Fruit fly (Drosophila melanogaster) whole organism, embryonic: Measurements from ENCODE around the gene NELF-B.

ENCODE experiments used
- ATbp ChIP-seq: fragments of 200-800 bp; sonication (Bioruptor generic); optimal IDR thresholded peaks from 2 replicates; lab custom pipeline; 2017; ENCODE audit warnings: missing biosample characterization, mild to moderate bottlenecking, missing genetic modification characterization, missing genetic modification reagents
- Antp ChIP-seq: fragments of 200-800 bp; sonication (Bioruptor generic); optimal IDR thresholded peaks from 3 replicates; lab custom pipeline; 2016; ENCODE audit warnings: missing biosample characterization, missing genetic modification characterization
- Atf6 ChIP-seq: fragments of 200-800 bp; sonication (Bioruptor generic); IDR thresholded peaks from 2 replicates; pipeline ENCODE4 v1.3.6; 2022; ENCODE audit warnings: missing biosample characterization, missing genetic modification characterization
- Awh ChIP-seq: fragments of 200-800 bp; sonication (Bioruptor generic); IDR thresholded peaks from 2 replicates; pipeline ENCODE4, ENCODE4 v1.3.6; 2022; ENCODE audit warnings: missing biosample characterization, missing genetic modification characterization
- CG10209 ChIP-seq: fragments of 200-800 bp; sonication (Bioruptor generic); optimal IDR thresholded peaks from 3 replicates; lab custom pipeline; 2017; ENCODE audit warnings: missing biosample characterization, mild to moderate bottlenecking, missing genetic modification characterization, missing genetic modification reagents
- CG11247 ChIP-seq: fragments of 200-800 bp; sonication (Bioruptor generic); IDR thresholded peaks from 2 replicates; pipeline ENCODE4 v1.3.6; 2022; ENCODE audit warnings: missing biosample characterization, missing genetic modification characterization
- CG12744 ChIP-seq: fragments of 200-800 bp; sonication (Bioruptor generic); optimal IDR thresholded peaks from 2 replicates; lab custom pipeline; 2016; ENCODE audit warnings: missing biosample characterization, missing genetic modification characterization
- CG15514 ChIP-seq: fragments of 200-800 bp; sonication (Bioruptor generic); optimal IDR thresholded peaks from 3 replicates; lab custom pipeline; 2017; ENCODE audit warnings: missing biosample characterization, missing genetic modification characterization, mild to moderate bottlenecking, moderate library complexity, missing genetic modification reagents
- CG1603 ChIP-seq: fragments of 200-800 bp; sonication (Bioruptor generic); optimal IDR thresholded peaks from 2 replicates; lab custom pipeline; 2019; ENCODE audit warnings: missing biosample characterization, mild to moderate bottlenecking, missing genetic modification characterization, moderate library complexity
- CG16813 ChIP-seq: fragments of 200-800 bp; sonication (Bioruptor generic); IDR thresholded peaks from 3 replicates; pipeline ENCODE4 v1.3.6; 2022; ENCODE audit warnings: missing biosample characterization, missing genetic modification characterization; ENCODE audit not compliant: partially characterized antibody
- CG17359 ChIP-seq: fragments of 200-800 bp; sonication (Bioruptor generic); optimal IDR thresholded peaks from 3 replicates; lab custom pipeline; 2018; ENCODE audit warnings: missing biosample characterization, mild to moderate bottlenecking, missing genetic modification characterization, moderate library complexity
- CG17385 ChIP-seq: fragments of 200-800 bp; sonication (Bioruptor generic); optimal IDR thresholded peaks from 3 replicates; lab custom pipeline; 2018; ENCODE audit warnings: missing biosample characterization, mild to moderate bottlenecking, missing genetic modification characterization
- CG17568 ChIP-seq: fragments of 200-800 bp; sonication (Bioruptor generic); optimal IDR thresholded peaks from 2 replicates; lab custom pipeline; 2018; ENCODE audit warnings: missing biosample characterization, mild to moderate bottlenecking, missing genetic modification characterization, moderate library complexity
- CG17612 ChIP-seq: fragments of 200-800 bp; sonication (Bioruptor generic); IDR thresholded peaks from 2 replicates; pipeline ENCODE4 v1.3.6; 2022; ENCODE audit warnings: missing biosample characterization, missing genetic modification characterization
- CG17829 ChIP-seq: fragments of 200-800 bp; optimal IDR thresholded peaks from 2 replicates; lab custom pipeline; 2019; ENCODE audit warnings: missing biosample characterization, mild to moderate bottlenecking, missing genetic modification characterization, moderate library complexity
- CG1832 ChIP-seq: fragments of 200-800 bp; sonication (Bioruptor generic); optimal IDR thresholded peaks from 2 replicates; lab custom pipeline; 2017; ENCODE audit warnings: missing biosample characterization, mild to moderate bottlenecking, missing genetic modification characterization, inconsistent platforms
- CG18619 ChIP-seq: fragments of 200-800 bp; sonication (Bioruptor generic); optimal IDR thresholded peaks from 3 replicates; lab custom pipeline; 2017; ENCODE audit warnings: missing biosample characterization, mild to moderate bottlenecking, missing genetic modification characterization
- CG4730 ChIP-seq: fragments of 200-800 bp; sonication (Bioruptor generic); IDR thresholded peaks from 2 replicates; pipeline ENCODE4 v1.3.6; 2022; ENCODE audit warnings: missing biosample characterization, missing genetic modification characterization
- CG4854 ChIP-seq: fragments of 200-800 bp; sonication (Bioruptor generic); optimal IDR thresholded peaks from 2 replicates; lab custom pipeline; 2016; ENCODE audit warnings: missing biosample characterization, missing genetic modification characterization, inconsistent platforms
- CG7786 ChIP-seq: fragments of 200-800 bp; sonication (Bioruptor generic); optimal IDR thresholded peaks from 2 replicates; lab custom pipeline; 2016; ENCODE audit warnings: missing biosample characterization, missing genetic modification characterization
- Dbx ChIP-seq: fragments of 200-800 bp; sonication (Bioruptor generic); IDR thresholded peaks from 3 replicates; pipeline ENCODE4 v1.3.6; 2022; ENCODE audit warnings: missing biosample characterization, missing genetic modification characterization
- Dfd ChIP-seq, 2 experiments: fragments of >200 bp; optimal IDR thresholded peaks; 2 replicates each; lab custom pipeline; 2017; ENCODE audit warnings: missing biosample characterization in 2 of 2, missing genetic modification characterization in 2 of 2
- GATAe ChIP-seq: fragments of 200-800 bp; sonication (Bioruptor generic); conservative IDR thresholded peaks from 2 replicates; pipeline ENCODE4 v1.3.6; 2022; ENCODE audit warnings: missing biosample characterization, missing genetic modification characterization
- HLH54F ChIP-seq: fragments of 200-800 bp; sonication (Bioruptor generic); optimal IDR thresholded peaks from 3 replicates; lab custom pipeline; 2016; ENCODE audit warnings: missing biosample characterization, missing genetic modification characterization
- Hmx ChIP-seq: fragments of 200-800 bp; sonication (Bioruptor generic); optimal IDR thresholded peaks from 2 replicates; lab custom pipeline; 2016; ENCODE audit warnings: missing biosample characterization, missing genetic modification characterization
- Hr3 ChIP-seq: fragments of 200-800 bp; sonication (Bioruptor generic); optimal IDR thresholded peaks from 3 replicates; lab custom pipeline; 2016; ENCODE audit warnings: missing biosample characterization, missing genetic modification characterization
- Sox100B ChIP-seq: fragments of 200-800 bp; sonication (Bioruptor generic); optimal IDR thresholded peaks from 3 replicates; lab custom pipeline; 2018; ENCODE audit warnings: missing biosample characterization, mild to moderate bottlenecking, missing genetic modification characterization
- Spps ChIP-seq: fragments of 200-800 bp; sonication (Bioruptor generic); optimal IDR thresholded peaks from 2 replicates; lab custom pipeline; 2018; ENCODE audit warnings: missing biosample characterization, mild to moderate bottlenecking, missing genetic modification characterization
- Taf1 ChIP-seq: fragments of 200-800 bp; sonication (Bioruptor generic); IDR thresholded peaks from 2 replicates; pipeline ENCODE4 v1.3.6; 2022; ENCODE audit warnings: missing biosample characterization, missing genetic modification characterization
- ara ChIP-seq: fragments of 200-800 bp; sonication (Bioruptor generic); IDR thresholded peaks from 2 replicates; pipeline ENCODE4 v1.3.6; 2022; ENCODE audit warnings: missing biosample characterization, missing genetic modification characterization
- cwo ChIP-seq: fragments of 200-800 bp; sonication (Bioruptor generic); optimal IDR thresholded peaks from 3 replicates; lab custom pipeline; 2017; ENCODE audit warnings: missing biosample characterization, missing genetic modification characterization, mild to moderate bottlenecking, moderate library complexity, missing genetic modification reagents
- da ChIP-seq: fragments of 200-800 bp; sonication (Bioruptor generic); optimal IDR thresholded peaks from 2 replicates; lab custom pipeline; 2016; ENCODE audit warnings: missing biosample characterization, missing genetic modification characterization
- dpn ChIP-seq, 2 experiments: fragments of 200-800 bp; sonication (Bioruptor generic); optimal IDR thresholded peaks; 3 replicates each; lab custom pipeline; 2016; ENCODE audit warnings: missing biosample characterization in 2 of 2, missing genetic modification characterization in 2 of 2
- emc ChIP-seq: fragments of 200-800 bp; sonication (Bioruptor generic); optimal IDR thresholded peaks from 2 replicates; lab custom pipeline; 2016; ENCODE audit warnings: missing biosample characterization, missing genetic modification characterization
- eve ChIP-seq, 2 experiments: fragments of >200 bp; optimal IDR thresholded peaks; 2 replicates each; lab custom pipeline; 2017; ENCODE audit warnings: missing biosample characterization in 2 of 2, missing genetic modification characterization in 2 of 2
- fd3F ChIP-seq: fragments of 200-800 bp; sonication (Bioruptor generic); optimal IDR thresholded peaks from 2 replicates; lab custom pipeline; 2018; ENCODE audit warnings: missing biosample characterization, mild to moderate bottlenecking, missing genetic modification characterization, moderate library complexity
- fd64A ChIP-seq: fragments of 200-800 bp; sonication (Bioruptor generic); optimal IDR thresholded peaks from 3 replicates; lab custom pipeline; 2018; ENCODE audit warnings: missing biosample characterization, mild to moderate bottlenecking, missing genetic modification characterization
- ind ChIP-seq: fragments of 200-800 bp; sonication (Bioruptor generic); optimal IDR thresholded peaks from 3 replicates; lab custom pipeline; 2016; ENCODE audit warnings: missing biosample characterization, missing genetic modification characterization
- kay ChIP-seq: fragments of 200-800 bp; sonication (Bioruptor generic); optimal IDR thresholded peaks from 2 replicates; lab custom pipeline; 2016; ENCODE audit warnings: missing biosample characterization, missing genetic modification characterization
- klu ChIP-seq: fragments of 200-800 bp; sonication (Bioruptor generic); IDR thresholded peaks from 2 replicates; pipeline ENCODE4 v1.3.6; 2022; ENCODE audit warnings: missing biosample characterization, missing genetic modification characterization
- kni ChIP-seq: fragments of 200-800 bp; sonication (Bioruptor generic); optimal IDR thresholded peaks from 3 replicates; lab custom pipeline; 2017; ENCODE audit warnings: mild to moderate bottlenecking, missing biosample characterization, missing genetic modification reagents, missing genetic modification characterization
- onecut ChIP-seq: fragments of 200-800 bp; sonication (Bioruptor generic); IDR thresholded peaks from 2 replicates; pipeline ENCODE4 v1.3.6; 2022; ENCODE audit warnings: missing biosample characterization, missing genetic modification characterization
- sd ChIP-seq: fragments of 200-800 bp; sonication (Bioruptor generic); optimal IDR thresholded peaks from 3 replicates; lab custom pipeline; 2018; ENCODE audit warnings: missing biosample characterization, mild to moderate bottlenecking, missing genetic modification characterization, moderate library complexity
- sens-2 ChIP-seq: fragments of 200-800 bp; sonication (Bioruptor generic); IDR thresholded peaks from 2 replicates; pipeline ENCODE4 v1.3.6; 2022; ENCODE audit warnings: missing biosample characterization, missing genetic modification characterization
- slou ChIP-seq: fragments of 200-800 bp; sonication (Bioruptor generic); optimal IDR thresholded peaks from 3 replicates; lab custom pipeline; 2016; ENCODE audit warnings: missing biosample characterization, missing genetic modification characterization
- stwl ChIP-seq: fragments of 200-800 bp; sonication (Bioruptor generic); optimal IDR thresholded peaks from 3 replicates; lab custom pipeline; 2018; ENCODE audit warnings: missing biosample characterization, mild to moderate bottlenecking, missing genetic modification characterization, moderate library complexity
- tin ChIP-seq: fragments of 200-800 bp; sonication (Bioruptor generic); optimal IDR thresholded peaks from 3 replicates; lab custom pipeline; 2016; ENCODE audit warnings: missing biosample characterization, missing genetic modification characterization
- ttk ChIP-seq: fragments of 200-800 bp; sonication (Bioruptor generic); IDR thresholded peaks from 2 replicates; pipeline ENCODE4 v2.1.2; 2022; ENCODE audit warnings: missing biosample characterization, missing genetic modification characterization
- tup ChIP-seq: fragments of 200-800 bp; sonication (Bioruptor generic); optimal IDR thresholded peaks from 2 replicates; lab custom pipeline; 2016; ENCODE audit warnings: missing biosample characterization, mild to moderate bottlenecking, missing genetic modification characterization, moderate library complexity
- twi ChIP-seq: fragments of 200-800 bp; optimal IDR thresholded peaks from 2 replicates; lab custom pipeline; 2019; ENCODE audit warnings: missing biosample characterization, mild to moderate bottlenecking, missing genetic modification characterization, moderate library complexity
- yki ChIP-seq: fragments of >200 bp; optimal IDR thresholded peaks from 3 replicates; lab custom pipeline; 2018
- zfh2 ChIP-seq: fragments of 200-800 bp; sonication (Bioruptor generic); optimal IDR thresholded peaks from 2 replicates; lab custom pipeline; 2016; ENCODE audit warnings: missing biosample characterization, missing genetic modification characterization

The NELF-B gene

dm6 chrX:7692740-7693064 lies 35.5 kb downstream of the NELF-B start (continued):
- peak; percentile 55; the same call in 1 of the 2 replicates for TF ChIP-seq ttk
- TF ChIP-seq sd (tag; lab: Kevin White, UChicago): no peak
- TF ChIP-seq CG7786 (GFP tag; lab: Kevin White, UChicago): peak; percentile 75
- peak; percentile 54 for TF ChIP-seq CG17829 (tag; lab: Kevin White, UChicago)
- TF ChIP-seq cwo: peak; percentile 61
- TF ChIP-seq CG1832 (GFP tag; lab: Kevin White, UChicago): no peak
- TF ChIP-seq CG1603 (tag; lab: Kevin White, UChicago): peak; percentile 66
- TF ChIP-seq fd3F (GFP tag; lab: Kevin White, UChicago): peak; percentile 54
- peak; percentile 44 for TF ChIP-seq tin (GFP tag; lab: Kevin White, UChicago)
- peak; percentile 30 for TF ChIP-seq CG15514 (GFP tag; lab: Kevin White, UChicago)
- peak; percentile 57 for TF ChIP-seq CG10209
- TF ChIP-seq CG11247 (GFP tag; lab: Robert Waterston, UW): peak; percentile 58
- TF ChIP-seq Dbx (GFP tag; lab: Robert Waterston, UW): peak; percentile 71; the same call in 1 of the 3 replicates
- peak; percentile 74; the same call in 1 of the 2 replicates for TF ChIP-seq ara (GFP tag; lab: Robert Waterston, UW)
- peak; percentile 28 for TF ChIP-seq CG17568 (GFP tag; lab: Kevin White, UChicago)
- no peak for TF ChIP-seq eve (GFP tag; optimal IDR thresholded peaks at IDR 0.05; lab: Kevin White, UChicago)
- peak; percentile 92 for TF ChIP-seq Atf6 (GFP tag; lab: Robert Waterston, UW)
- TF ChIP-seq CG16813 (GFP tag; lab: Robert Waterston, UW): no peak
- TF ChIP-seq CG4854 (GFP tag; lab: Kevin White, UChicago): peak; percentile 43
- no peak for TF ChIP-seq CG17612 (GFP tag; lab: Robert Waterston, UW)
- TF ChIP-seq Awh (GFP tag; lab: Robert Waterston, UW): peak; percentile 75
- no peak for TF ChIP-seq stwl
- peak; percentile 65 for TF ChIP-seq HLH54F (GFP tag; lab: Kevin White, UChicago)
- TF ChIP-seq Hr3 (GFP tag; lab: Kevin White, UChicago): peak; percentile 43
- TF ChIP-seq da (GFP tag; lab: Kevin White, UChicago): no peak
- no peak for TF ChIP-seq GATAe
- TF ChIP-seq dpn (GFP tag; optimal IDR thresholded peaks at IDR 0.05; lab: Kevin White, UChicago): peak; percentile 54 to 69
- peak; percentile 31 for TF ChIP-seq emc
- 0 out of 2 replicates have a peak, but pooled peaks have one; percentile 13 for TF ChIP-seq klu (GFP tag; lab: Robert Waterston, UW)
- peak; percentile 72 for TF ChIP-seq CG17359 (tag; lab: Kevin White, UChicago)
- TF ChIP-seq kay (GFP tag; lab: Kevin White, UChicago): peak; percentile 29
- peak; percentile 43 for TF ChIP-seq slou (GFP tag; lab: Kevin White, UChicago)
- peak; percentile 73 for TF ChIP-seq Taf1 (GFP tag; lab: Robert Waterston, UW)
- TF ChIP-seq kni (GFP tag; lab: Kevin White, UChicago): no peak
- TF ChIP-seq Dfd (GFP tag; optimal IDR thresholded peaks at IDR 0.05; lab: Kevin White, UChicago): no peak
- peak; percentile 40 for TF ChIP-seq ATbp (GFP tag; lab: Kevin White, UChicago)
- peak; percentile 71 for TF ChIP-seq ind
- TF ChIP-seq sens-2: peak; percentile 53; the same call in 1 of the 2 replicates
- no peak for TF ChIP-seq CG18619 (GFP tag; lab: Kevin White, UChicago)
- TF ChIP-seq Spps (tag; lab: Kevin White, UChicago): peak; percentile 14
- TF ChIP-seq tup (GFP tag; lab: Kevin White, UChicago): no peak
- TF ChIP-seq CG12744 (GFP tag; lab: Kevin White, UChicago): no peak
- TF ChIP-seq onecut (GFP tag; lab: Robert Waterston, UW): peak; percentile 51
- TF ChIP-seq Sox100B (GFP tag; lab: Kevin White, UChicago): peak; percentile 41
- no peak for TF ChIP-seq Hmx (GFP tag; lab: Kevin White, UChicago)
- peak; percentile 75 for TF ChIP-seq zfh2 (GFP tag; lab: Kevin White, UChicago)
- TF ChIP-seq yki (lab: Kevin White, UChicago): no peak
- peak; percentile 63 for TF ChIP-seq Antp
- TF ChIP-seq CG17385 (GFP tag; lab: Kevin White, UChicago): no peak
- TF ChIP-seq CG4730: peak; percentile 48; the same call in 1 of the 2 replicates
- TF ChIP-seq fd64A (GFP tag; lab: Kevin White, UChicago): no peak
- no peak for TF ChIP-seq twi (tag; lab: Kevin White, UChicago)
